Fruit fly (Drosophila melanogaster) whole organism, embryonic: ENCODE results near the gene CG8112.

Experiments
- Ada2b ChIP-seq: fragments of 200-800 bp; sonication (Bioruptor generic); IDR thresholded peaks from 2 replicates; pipeline ENCODE4 v1.3.6; 2022; ENCODE audit warnings: missing biosample characterization, missing genetic modification characterization
- Adf1 ChIP-seq: fragments of 200-800 bp; sonication (Bioruptor generic); IDR thresholded peaks from 2 replicates; pipeline ENCODE4 v1.3.6; 2022; ENCODE audit warnings: missing biosample characterization, missing genetic modification characterization
- Aef1 ChIP-seq: fragments of 200-800 bp; sonication (Bioruptor generic); IDR thresholded peaks from 3 replicates; pipeline ENCODE4 v1.3.6; 2022; ENCODE audit warnings: missing biosample characterization, missing genetic modification characterization
- BEAF-32 ChIP-seq: fragments of 200-800 bp; sonication (Bioruptor generic); optimal IDR thresholded peaks from 3 replicates; lab custom pipeline; 2017; ENCODE audit warnings: missing biosample characterization, missing genetic modification characterization, mild to moderate bottlenecking, moderate library complexity, missing genetic modification reagents
- Blimp-1 ChIP-seq: fragments of 200-800 bp; sonication (Bioruptor generic); optimal IDR thresholded peaks from 3 replicates; lab custom pipeline; 2018; ENCODE audit warnings: missing biosample characterization, missing genetic modification characterization, mild to moderate bottlenecking, moderate library complexity, missing genetic modification reagents
- CG10979 ChIP-seq: fragments of 200-800 bp; sonication (Bioruptor generic); optimal IDR thresholded peaks from 2 replicates; lab custom pipeline; 2018; ENCODE audit warnings: missing biosample characterization, mild to moderate bottlenecking, missing genetic modification characterization, moderate library complexity
- CG12236 ChIP-seq: fragments of 200-800 bp; sonication (Bioruptor generic); optimal IDR thresholded peaks from 2 replicates; lab custom pipeline; 2016; ENCODE audit warnings: missing biosample characterization, missing genetic modification characterization
- CG17359 ChIP-seq: fragments of 200-800 bp; sonication (Bioruptor generic); optimal IDR thresholded peaks from 3 replicates; lab custom pipeline; 2018; ENCODE audit warnings: missing biosample characterization, mild to moderate bottlenecking, missing genetic modification characterization, moderate library complexity
- CG3065 ChIP-seq: fragments of 200-800 bp; sonication (Bioruptor generic); optimal IDR thresholded peaks from 2 replicates; lab custom pipeline; 2016; ENCODE audit warnings: missing biosample characterization, missing genetic modification characterization
- CG3847 ChIP-seq: fragments of 200-800 bp; sonication (Bioruptor generic); IDR thresholded peaks from 2 replicates; pipeline ENCODE4 v1.3.6; 2022; ENCODE audit warnings: missing biosample characterization, missing genetic modification characterization
- CG4854 ChIP-seq: fragments of 200-800 bp; sonication (Bioruptor generic); optimal IDR thresholded peaks from 2 replicates; lab custom pipeline; 2016; ENCODE audit warnings: missing biosample characterization, missing genetic modification characterization, inconsistent platforms
- CG5245 ChIP-seq: fragments of 200-800 bp; sonication (Bioruptor generic); optimal IDR thresholded peaks from 3 replicates; lab custom pipeline; 2016; ENCODE audit warnings: missing biosample characterization, missing genetic modification characterization
- CG6654 ChIP-seq: fragments of 200-800 bp; sonication (Bioruptor generic); optimal IDR thresholded peaks from 2 replicates; lab custom pipeline; 2017; ENCODE audit warnings: missing biosample characterization, mild to moderate bottlenecking, missing genetic modification characterization
- CG6813 ChIP-seq: fragments of 200-800 bp; sonication (Bioruptor generic); optimal IDR thresholded peaks from 2 replicates; lab custom pipeline; 2017; ENCODE audit warnings: missing biosample characterization, missing genetic modification characterization, mild to moderate bottlenecking, moderate library complexity, missing genetic modification reagents
- CG8359 ChIP-seq: fragments of 200-800 bp; sonication (Bioruptor generic); optimal IDR thresholded peaks from 2 replicates; lab custom pipeline; 2017; ENCODE audit warnings: missing biosample characterization, mild to moderate bottlenecking, missing genetic modification characterization, borderline replicate concordance
- CG9876 ChIP-seq: fragments of 200-800 bp; sonication (Bioruptor generic); optimal IDR thresholded peaks from 2 replicates; lab custom pipeline; 2016; ENCODE audit warnings: missing biosample characterization, missing genetic modification characterization
- Dek ChIP-seq: fragments of 200-800 bp; sonication (Bioruptor generic); optimal IDR thresholded peaks from 3 replicates; lab custom pipeline; 2019; ENCODE audit warnings: missing biosample characterization, mild to moderate bottlenecking, missing genetic modification characterization, moderate library complexity
- Dll ChIP-seq: fragments of 200-800 bp; sonication (Bioruptor generic); IDR thresholded peaks from 4 replicates; pipeline ENCODE4 v1.3.6; 2022; ENCODE audit warnings: missing biosample characterization, missing genetic modification characterization; ENCODE audit not compliant: partially characterized antibody
- E2f2 ChIP-seq: fragments of 200-800 bp; sonication (Bioruptor generic); IDR thresholded peaks from 2 replicates; pipeline ENCODE4 v1.3.6; 2022; ENCODE audit warnings: missing biosample characterization, missing genetic modification characterization
- Elba2 ChIP-seq: fragments of 200-800 bp; sonication (Bioruptor generic); optimal IDR thresholded peaks from 3 replicates; lab custom pipeline; 2016; ENCODE audit warnings: missing biosample characterization, missing genetic modification characterization
- HLH3B ChIP-seq: fragments of 200-800 bp; sonication (Bioruptor generic); IDR thresholded peaks from 2 replicates; pipeline ENCODE4 v1.3.6; 2022; ENCODE audit warnings: missing biosample characterization, missing genetic modification characterization
- HLH54F ChIP-seq: fragments of 200-800 bp; sonication (Bioruptor generic); optimal IDR thresholded peaks from 3 replicates; lab custom pipeline; 2016; ENCODE audit warnings: missing biosample characterization, missing genetic modification characterization
- Hr51 ChIP-seq, 2 experiments: fragments of 200-800 bp; sonication (Bioruptor generic); optimal IDR thresholded peaks; 2 replicates in 1 of 2; 3 replicates in 1 of 2; lab custom pipeline; 2016 to 2018; ENCODE audit warnings: missing biosample characterization in 2 of 2, missing genetic modification characterization in 2 of 2, mild to moderate bottlenecking in 1 of 2, moderate library complexity in 1 of 2
- PHDP ChIP-seq: fragments of 200-800 bp; sonication (Bioruptor generic); optimal IDR thresholded peaks from 3 replicates; lab custom pipeline; 2018; ENCODE audit warnings: missing biosample characterization, mild to moderate bottlenecking, missing genetic modification characterization, moderate library complexity
- Sin3A ChIP-seq: fragments of >200 bp; optimal IDR thresholded peaks from 2 replicates; lab custom pipeline; 2018
- Tbp ChIP-seq: fragments of >200 bp; optimal IDR thresholded peaks from 2 replicates; lab custom pipeline; 2018; ENCODE audit warnings: missing biosample characterization, missing genetic modification characterization
- br ChIP-seq: fragments of >200 bp; optimal IDR thresholded peaks from 2 replicates; lab custom pipeline; 2017
- cg ChIP-seq: fragments of 200-800 bp; sonication (Bioruptor generic); optimal IDR thresholded peaks from 3 replicates; lab custom pipeline; 2019; ENCODE audit warnings: missing biosample characterization, mild to moderate bottlenecking, missing genetic modification characterization, moderate library complexity
- chn ChIP-seq: fragments of 200-800 bp; sonication (Bioruptor generic); optimal IDR thresholded peaks from 2 replicates; lab custom pipeline; 2016; ENCODE audit warnings: missing biosample characterization, missing genetic modification characterization
- ci ChIP-seq: fragments of 200-800 bp; sonication (Bioruptor generic); IDR thresholded peaks from 3 replicates; pipeline ENCODE4 v1.3.6; 2022; ENCODE audit warnings: missing biosample characterization, missing genetic modification characterization
- corto ChIP-seq: fragments of 200-800 bp; sonication (Bioruptor generic); optimal IDR thresholded peaks from 2 replicates; lab custom pipeline; 2016; ENCODE audit warnings: missing biosample characterization, mild to moderate bottlenecking, missing genetic modification characterization, moderate library complexity
- da ChIP-seq: fragments of 200-800 bp; sonication (Bioruptor generic); optimal IDR thresholded peaks from 2 replicates; lab custom pipeline; 2016; ENCODE audit warnings: missing biosample characterization, missing genetic modification characterization
- gcm2 ChIP-seq: fragments of 200-800 bp; sonication (Bioruptor generic); optimal IDR thresholded peaks from 2 replicates; lab custom pipeline; 2016; ENCODE audit warnings: missing biosample characterization, missing genetic modification characterization
- h ChIP-seq: fragments of >200 bp; optimal IDR thresholded peaks from 2 replicates; lab custom pipeline; 2017
- jing ChIP-seq: fragments of 200-800 bp; sonication (Bioruptor generic); optimal IDR thresholded peaks from 2 replicates; lab custom pipeline; 2018; ENCODE audit warnings: missing biosample characterization, mild to moderate bottlenecking, missing genetic modification characterization
- kay ChIP-seq: fragments of 200-800 bp; sonication (Bioruptor generic); optimal IDR thresholded peaks from 2 replicates; lab custom pipeline; 2016; ENCODE audit warnings: missing biosample characterization, missing genetic modification characterization
- maf-S ChIP-seq: fragments of 200-800 bp; sonication (Bioruptor generic); optimal IDR thresholded peaks from 2 replicates; lab custom pipeline; 2016; ENCODE audit warnings: missing biosample characterization, missing genetic modification characterization
- onecut ChIP-seq: fragments of 200-800 bp; sonication (Bioruptor generic); IDR thresholded peaks from 2 replicates; pipeline ENCODE4 v1.3.6; 2022; ENCODE audit warnings: missing biosample characterization, missing genetic modification characterization
- otp ChIP-seq: fragments of 200-800 bp; sonication (Bioruptor generic); IDR thresholded peaks from 3 replicates; pipeline ENCODE4, ENCODE4 v1.3.6; 2022; ENCODE audit warnings: missing biosample characterization, missing genetic modification characterization
- pho ChIP-seq: fragments of 200-800 bp; sonication (Bioruptor generic); optimal IDR thresholded peaks from 2 replicates; lab custom pipeline; 2016; ENCODE audit warnings: missing biosample characterization, missing genetic modification characterization
- schlank ChIP-seq: fragments of 200-800 bp; sonication (Bioruptor generic); optimal IDR thresholded peaks from 2 replicates; lab custom pipeline; 2018; ENCODE audit warnings: missing biosample characterization, mild to moderate bottlenecking, missing genetic modification characterization
- sd ChIP-seq: fragments of 200-800 bp; sonication (Bioruptor generic); optimal IDR thresholded peaks from 3 replicates; lab custom pipeline; 2018; ENCODE audit warnings: missing biosample characterization, mild to moderate bottlenecking, missing genetic modification characterization, moderate library complexity
- sima ChIP-seq: fragments of 200-800 bp; sonication (Bioruptor generic); optimal IDR thresholded peaks from 2 replicates; lab custom pipeline; 2016; ENCODE audit warnings: missing biosample characterization, missing genetic modification characterization
- slp2 ChIP-seq: fragments of 200-800 bp; sonication (Bioruptor generic); optimal IDR thresholded peaks from 2 replicates; lab custom pipeline; 2016; ENCODE audit warnings: missing biosample characterization, missing genetic modification characterization
- so ChIP-seq: fragments of 200-800 bp; sonication (Bioruptor generic); IDR thresholded peaks from 3 replicates; pipeline ENCODE4 v1.3.6; 2022; ENCODE audit warnings: missing biosample characterization, missing genetic modification characterization
- tin ChIP-seq: fragments of 200-800 bp; sonication (Bioruptor generic); optimal IDR thresholded peaks from 3 replicates; lab custom pipeline; 2016; ENCODE audit warnings: missing biosample characterization, missing genetic modification characterization
- tll ChIP-seq, 2 experiments: fragments of 200-800 bp in 1 of 2; fragments of >200 bp in 1 of 2; sonication (Bioruptor generic) in 1 of 2; optimal IDR thresholded peaks; 2 replicates each; lab custom pipeline; 2017 to 2019; ENCODE audit warnings: missing biosample characterization in 2 of 2, missing genetic modification characterization in 2 of 2, mild to moderate bottlenecking in 1 of 2, moderate library complexity in 1 of 2
- ttk ChIP-seq: fragments of 200-800 bp; sonication (Bioruptor generic); IDR thresholded peaks from 2 replicates; pipeline ENCODE4 v2.1.2; 2022; ENCODE audit warnings: missing biosample characterization, missing genetic modification characterization
- tup ChIP-seq: fragments of 200-800 bp; sonication (Bioruptor generic); optimal IDR thresholded peaks from 2 replicates; lab custom pipeline; 2016; ENCODE audit warnings: missing biosample characterization, mild to moderate bottlenecking, missing genetic modification characterization, moderate library complexity

The CG8112 gene

DNA sequence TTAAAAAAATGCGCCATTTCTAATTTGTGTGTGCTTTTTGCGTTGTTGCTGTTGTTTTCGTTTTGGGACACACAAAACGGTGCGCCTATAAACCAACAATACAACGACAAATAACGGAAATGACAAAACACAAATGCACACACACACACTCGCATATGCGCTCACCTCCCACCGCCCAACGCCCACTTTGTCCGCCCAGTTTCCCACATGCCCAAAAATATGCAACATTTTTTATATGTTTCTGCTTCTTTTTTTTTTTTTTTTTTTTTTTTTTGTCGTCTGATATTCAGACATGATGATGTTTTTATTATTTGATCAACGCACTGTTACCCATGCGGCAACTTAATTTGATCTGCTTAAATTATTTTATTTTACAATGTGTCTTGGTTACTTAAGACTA is 5.6 kb upstream of the CG8112 start:
- no peak for TF ChIP-seq so (GFP tag; lab: Robert Waterston, UW)
- no peak for TF ChIP-seq CG3847 (GFP tag; lab: Robert Waterston, UW)
- TF ChIP-seq pho (GFP tag; lab: Kevin White, UChicago) = no peak
- no peak for TF ChIP-seq Aef1 (GFP tag; lab: Robert Waterston, UW)
- 0 out of 2 replicates have a peak, but pooled peaks have one; percentile 22 for TF ChIP-seq ttk
- TF ChIP-seq HLH3B (GFP tag; lab: Robert Waterston, UW) = no peak
- TF ChIP-seq CG6654 (GFP tag; lab: Kevin White, UChicago) = no peak
- TF ChIP-seq tup (GFP tag; lab: Kevin White, UChicago) = no peak
- no peak for TF ChIP-seq Blimp-1 (GFP tag; lab: Kevin White, UChicago)
- no peak for TF ChIP-seq onecut (GFP tag; lab: Robert Waterston, UW)
- TF ChIP-seq gcm2 (GFP tag; lab: Kevin White, UChicago) = no peak
- peak; percentile 81 for TF ChIP-seq CG17359 (tag; lab: Kevin White, UChicago)
- no peak for TF ChIP-seq tll (GFP tag; optimal IDR thresholded peaks at IDR 0.05; lab: Kevin White, UChicago)
- peak; percentile 47; the same call in 1 of the 3 replicates for TF ChIP-seq ci (GFP tag; lab: Robert Waterston, UW)
- TF ChIP-seq schlank = no peak
- peak; percentile 68 for TF ChIP-seq chn (GFP tag; lab: Kevin White, UChicago)
- no peak for TF ChIP-seq E2f2 (GFP tag; lab: Robert Waterston, UW)
- TF ChIP-seq tin (GFP tag; lab: Kevin White, UChicago) = no peak
- TF ChIP-seq CG5245 (GFP tag; lab: Kevin White, UChicago) = no peak
- no peak for TF ChIP-seq Ada2b
- no peak for TF ChIP-seq Dek (tag; lab: Kevin White, UChicago)
- no peak for TF ChIP-seq PHDP (tag; lab: Kevin White, UChicago)
- no peak for TF ChIP-seq br (lab: Kevin White, UChicago)
- no peak for TF ChIP-seq CG4854 (GFP tag; lab: Kevin White, UChicago)
- no peak for TF ChIP-seq Adf1 (GFP tag; lab: Robert Waterston, UW)
- no peak for TF ChIP-seq otp (GFP tag; lab: Robert Waterston, UW)
- TF ChIP-seq slp2 (GFP tag; lab: Kevin White, UChicago) = no peak
- TF ChIP-seq HLH54F (GFP tag; lab: Kevin White, UChicago) = no peak
- TF ChIP-seq CG10979 (tag; lab: Kevin White, UChicago) = no peak
- TF ChIP-seq BEAF-32 = no peak
- TF ChIP-seq CG12236 (GFP tag; lab: Kevin White, UChicago) = no peak
- no peak for TF ChIP-seq sima (GFP tag; lab: Kevin White, UChicago)
- TF ChIP-seq Dll (GFP tag; lab: Robert Waterston, UW) = no peak
- no peak for TF ChIP-seq Sin3A (lab: Kevin White, UChicago)
- peak; percentile 78 for TF ChIP-seq CG3065 (GFP tag; lab: Kevin White, UChicago)
- no peak for TF ChIP-seq jing (GFP tag; lab: Kevin White, UChicago)
- no peak for TF ChIP-seq CG9876
- no peak for TF ChIP-seq Elba2 (GFP tag; lab: Kevin White, UChicago)
- TF ChIP-seq maf-S (GFP tag; lab: Kevin White, UChicago) = no peak
- no peak for TF ChIP-seq h (lab: Kevin White, UChicago)
- TF ChIP-seq sd (tag; lab: Kevin White, UChicago) = no peak
- TF ChIP-seq CG6813 = no peak
- no peak for TF ChIP-seq CG8359
- TF ChIP-seq kay (GFP tag; lab: Kevin White, UChicago) = no peak
- no peak for TF ChIP-seq Tbp (GFP tag; lab: Kevin White, UChicago)
- TF ChIP-seq cg (GFP tag; lab: Kevin White, UChicago) = peak; percentile 42
- no peak for TF ChIP-seq da (GFP tag; lab: Kevin White, UChicago)
- no peak for TF ChIP-seq corto (GFP tag; lab: Kevin White, UChicago)
- TF ChIP-seq Hr51 (GFP tag; optimal IDR thresholded peaks at IDR 0.05; lab: Kevin White, UChicago) = no peak
